Fruit fly (Drosophila melanogaster) whole organism, pupa: ENCODE results near the gene CG5969.

Source experiments
- CG10348 ChIP-seq: fragments of 200-800 bp; sonication (Bioruptor generic); IDR thresholded peaks from 2 replicates; pipeline ENCODE4 v1.3.6; 2022; ENCODE audit warnings: missing biosample characterization, missing genetic modification characterization
- CG12605 ChIP-seq: fragments of 200-800 bp; sonication (Bioruptor generic); IDR thresholded peaks from 2 replicates; pipeline ENCODE4 v1.3.6; 2022; ENCODE audit warnings: missing biosample characterization, missing genetic modification characterization
- CG13204 ChIP-seq: fragments of 200-800 bp; sonication (Bioruptor generic); optimal IDR thresholded peaks from 2 replicates; lab custom pipeline; 2018; ENCODE audit warnings: missing biosample characterization, mild to moderate bottlenecking, missing genetic modification characterization, moderate library complexity
- CG14655 ChIP-seq: fragments of 200-800 bp; sonication (Bioruptor generic); optimal IDR thresholded peaks from 3 replicates; lab custom pipeline; 2017; ENCODE audit warnings: mild to moderate bottlenecking, missing biosample characterization, missing genetic modification reagents, missing genetic modification characterization
- CG15710 ChIP-seq: fragments of 200-800 bp; sonication (Bioruptor generic); optimal IDR thresholded peaks from 2 replicates; lab custom pipeline; 2018; ENCODE audit warnings: missing biosample characterization, mild to moderate bottlenecking, missing genetic modification characterization, moderate library complexity
- CG17806 ChIP-seq: fragments of 200-800 bp; sonication (Bioruptor generic); optimal IDR thresholded peaks from 2 replicates; lab custom pipeline; 2018; ENCODE audit warnings: missing biosample characterization, mild to moderate bottlenecking, missing genetic modification characterization, moderate library complexity
- CG32121 ChIP-seq: fragments of 200-800 bp; sonication (Bioruptor generic); IDR thresholded peaks from 2 replicates; pipeline ENCODE4 v1.3.6; 2022; ENCODE audit warnings: missing biosample characterization, missing genetic modification characterization
- CG34367 ChIP-seq: fragments of 200-800 bp; sonication (Bioruptor generic); optimal IDR thresholded peaks from 2 replicates; lab custom pipeline; 2018; ENCODE audit warnings: missing biosample characterization, mild to moderate bottlenecking, missing genetic modification characterization
- CG4496 ChIP-seq: fragments of 200-800 bp; sonication (Bioruptor generic); IDR thresholded peaks from 3 replicates; pipeline ENCODE4 v1.3.6; 2022; ENCODE audit warnings: missing biosample characterization, missing genetic modification characterization
- CG8159 ChIP-seq: fragments of 200-800 bp; sonication (Bioruptor generic); optimal IDR thresholded peaks from 3 replicates; lab custom pipeline; 2018; ENCODE audit warnings: missing biosample characterization, mild to moderate bottlenecking, missing genetic modification characterization, moderate library complexity
- CG8301 ChIP-seq: fragments of 200-800 bp; sonication (Bioruptor generic); optimal IDR thresholded peaks from 2 replicates; lab custom pipeline; 2018; ENCODE audit warnings: missing biosample characterization, mild to moderate bottlenecking, missing genetic modification characterization
- CG9948 ChIP-seq: fragments of 200-800 bp; sonication (Bioruptor generic); optimal IDR thresholded peaks from 2 replicates; lab custom pipeline; 2018; ENCODE audit warnings: missing biosample characterization, mild to moderate bottlenecking, missing genetic modification characterization, moderate library complexity
- D1 ChIP-seq: fragments of 200-800 bp; sonication (Bioruptor generic); optimal IDR thresholded peaks from 2 replicates; lab custom pipeline; 2018; ENCODE audit warnings: missing biosample characterization, mild to moderate bottlenecking, missing genetic modification characterization, moderate library complexity
- EcR ChIP-seq: fragments of 200-800 bp; sonication (Bioruptor generic); optimal IDR thresholded peaks from 3 replicates; lab custom pipeline; 2019; ENCODE audit warnings: missing biosample characterization, missing genetic modification characterization, mild to moderate bottlenecking, moderate library complexity, missing genetic modification reagents
- Ets98B ChIP-seq: fragments of 200-800 bp; sonication (Bioruptor generic); IDR thresholded peaks from 2 replicates; pipeline ENCODE4 v1.3.6; 2022; ENCODE audit warnings: missing biosample characterization, missing genetic modification characterization
- Pif1A ChIP-seq: fragments of 200-800 bp; sonication (Bioruptor generic); optimal IDR thresholded peaks from 3 replicates; lab custom pipeline; 2016; ENCODE audit warnings: missing biosample characterization, missing genetic modification characterization
- Pif1B ChIP-seq: fragments of 200-800 bp; sonication (Bioruptor generic); optimal IDR thresholded peaks from 3 replicates; lab custom pipeline; 2016; ENCODE audit warnings: missing biosample characterization, missing genetic modification characterization
- Snoo ChIP-seq: fragments of 200-800 bp; sonication (Bioruptor generic); optimal IDR thresholded peaks from 3 replicates; lab custom pipeline; 2017; ENCODE audit warnings: missing biosample characterization, mild to moderate bottlenecking, missing genetic modification characterization, inconsistent platforms
- fd96Ca ChIP-seq: fragments of 200-800 bp; sonication (Bioruptor generic); IDR thresholded peaks from 3 replicates; pipeline ENCODE4 v1.3.6; 2022; ENCODE audit warnings: missing biosample characterization, missing genetic modification characterization
- gl ChIP-seq: fragments of 200-800 bp; sonication (Bioruptor generic); optimal IDR thresholded peaks from 2 replicates; lab custom pipeline; 2018; ENCODE audit warnings: missing biosample characterization, mild to moderate bottlenecking, missing genetic modification characterization
- rn ChIP-seq: fragments of 200-800 bp; sonication (Bioruptor generic); IDR thresholded peaks from 2 replicates; pipeline ENCODE4 v1.3.6; 2022; ENCODE audit warnings: missing biosample characterization, missing genetic modification characterization

The CG5969 gene

dm6 chr3L:20466599-20466998 is 7.0 kb upstream of the CG5969 start, which contains the start of gene Tdh:
Gene Tdh (plus strand): TSS chr3L:20466944.
- no peak for TF ChIP-seq CG9948 (tag; lab: Kevin White, UChicago)
- TF ChIP-seq CG32121 (GFP tag; lab: Robert Waterston, UW), result no peak
- TF ChIP-seq fd96Ca (GFP tag; lab: Robert Waterston, UW), result no peak
- TF ChIP-seq gl, result no peak

- TF ChIP-seq CG12605, result no peak
- TF ChIP-seq, all 21 proteins: peak for 0
These were observed 6.2 kb upstream of the CG5969 start for dm6 chr3L:20467433-20467832.

dm6 chr3L:20470991-20471498 is 2.5 kb upstream of the CG5969 start:
- TF ChIP-seq fd96Ca (GFP tag; lab: Robert Waterston, UW) (peak; percentile 80), CG9948 (tag; lab: Kevin White, UChicago) (no peak), CG32121 (GFP tag; lab: Robert Waterston, UW) (peak; percentile 55; the same call in 1 of the 2 replicates), CG4496 (peak; percentile 84), Ets98B (GFP tag; lab: Robert Waterston, UW) (peak; percentile 82), CG14655 (GFP tag; lab: Kevin White, UChicago) (peak; percentile 47), EcR (GFP tag; lab: Kevin White, UChicago) (no peak), gl (no peak), rn (0 out of 2 replicates have a peak, but pooled peaks have one; percentile 24), CG34367 (peak; percentile 11), CG8301 (peak; percentile 47), Snoo (tag; lab: Kevin White, UChicago) (peak; percentile 9), CG8159 (tag; lab: Kevin White, UChicago) (no peak), CG12605 (peak; percentile 73), CG17806 (tag; lab: Kevin White, UChicago) (no peak)

dm6 chr3L:20471499-20472313 is 1.9 kb upstream of the CG5969 start:
- TF ChIP-seq CG32121 (GFP tag; lab: Robert Waterston, UW) (no peak), fd96Ca (GFP tag; lab: Robert Waterston, UW) (no peak), CG10348 (no peak), CG15710 (tag; lab: Kevin White, UChicago) (peak; percentile 51), rn (no peak), CG14655 (GFP tag; lab: Kevin White, UChicago) (peak; percentile 9), CG12605 (0 out of 2 replicates have a peak, but pooled peaks have one; percentile 11), Ets98B (GFP tag; lab: Robert Waterston, UW) (no peak), Pif1B (GFP tag; lab: Kevin White, UChicago) (peak; percentile 40), CG8159 (tag; lab: Kevin White, UChicago) (peak; percentile 61), D1 (tag; lab: Kevin White, UChicago) (peak; percentile 49), CG9948 (tag; lab: Kevin White, UChicago) (peak; percentile 37), EcR (GFP tag; lab: Kevin White, UChicago) (peak; percentile 69), CG8301 (no peak), CG4496 (peak; percentile 41; the same call in 2 of the 3 replicates), CG13204 (GFP tag; lab: Kevin White, UChicago) (no peak), CG17806 (tag; lab: Kevin White, UChicago) (peak; percentile 26), Snoo (tag; lab: Kevin White, UChicago) (no peak), Pif1A (peak; percentile 31), CG34367 (no peak), gl (peak; percentile 9)

dm6 chr3L:20472607-20473006 is 976 bp upstream of the CG5969 start:
- TF ChIP-seq CG15710 (tag; lab: Kevin White, UChicago), result no peak
- peak; percentile 33 for TF ChIP-seq EcR (GFP tag; lab: Kevin White, UChicago)
- TF ChIP-seq Snoo (tag; lab: Kevin White, UChicago), result no peak
- TF ChIP-seq CG14655 (GFP tag; lab: Kevin White, UChicago), result no peak
- no peak for TF ChIP-seq CG34367

dm6 chr3L:20474197-20474788 is 710 bp downstream of the CG5969 start, which contains the start of gene isoQC:
Gene isoQC (plus strand): TSS chr3L:20474466.
- TF ChIP-seq fd96Ca (GFP tag; lab: Robert Waterston, UW) (no peak), Snoo (tag; lab: Kevin White, UChicago) (no peak), Pif1A (no peak), CG9948 (tag; lab: Kevin White, UChicago) (no peak), CG4496 (no peak), CG13204 (GFP tag; lab: Kevin White, UChicago) (no peak), CG10348 (no peak), Ets98B (GFP tag; lab: Robert Waterston, UW) (no peak), CG12605 (no peak), CG32121 (GFP tag; lab: Robert Waterston, UW) (no peak), CG14655 (GFP tag; lab: Kevin White, UChicago) (no peak), CG8159 (tag; lab: Kevin White, UChicago) (no peak), CG17806 (tag; lab: Kevin White, UChicago) (no peak), gl (no peak)
